Fruit fly (Drosophila melanogaster) whole organism, embryonic: ENCODE data around the gene Rab8.

Experiments used
- Antp ChIP-seq: fragments of 200-800 bp; sonication (Bioruptor generic); optimal IDR thresholded peaks from 3 replicates; lab custom pipeline; 2016; ENCODE audit warnings: missing biosample characterization, missing genetic modification characterization
- Atf3 ChIP-seq: fragments of 200-800 bp; sonication (Bioruptor generic); optimal IDR thresholded peaks from 3 replicates; lab custom pipeline; 2016; ENCODE audit warnings: missing biosample characterization, missing genetic modification characterization
- B-H2 ChIP-seq: fragments of 200-800 bp; sonication (Bioruptor generic); optimal IDR thresholded peaks from 2 replicates; lab custom pipeline; 2018; ENCODE audit warnings: missing biosample characterization, mild to moderate bottlenecking, missing genetic modification characterization
- CG10431 ChIP-seq: fragments of 200-800 bp; sonication (Bioruptor generic); optimal IDR thresholded peaks from 3 replicates; lab custom pipeline; 2018; ENCODE audit warnings: missing biosample characterization, mild to moderate bottlenecking, missing genetic modification characterization
- CG11456 ChIP-seq: fragments of 200-800 bp; sonication (Bioruptor generic); IDR thresholded peaks from 3 replicates; pipeline ENCODE4 v1.3.6; 2022; ENCODE audit warnings: missing biosample characterization, missing genetic modification characterization
- CG11695 ChIP-seq: fragments of 200-800 bp; sonication (Bioruptor generic); IDR thresholded peaks from 3 replicates; pipeline ENCODE4 v1.3.6; 2022; ENCODE audit warnings: missing biosample characterization, missing genetic modification characterization
- CG14050 ChIP-seq: fragments of 200-800 bp; sonication (Bioruptor generic); IDR thresholded peaks from 3 replicates; pipeline ENCODE4 v1.3.6; 2022; ENCODE audit warnings: missing biosample characterization, missing genetic modification characterization
- CG15479 ChIP-seq: fragments of 200-800 bp; sonication (Bioruptor generic); optimal IDR thresholded peaks from 3 replicates; lab custom pipeline; 2019; ENCODE audit warnings: missing biosample characterization, mild to moderate bottlenecking, missing genetic modification characterization, moderate library complexity
- CG17328 ChIP-seq: fragments of 200-800 bp; sonication (Bioruptor generic); IDR thresholded peaks from 2 replicates; pipeline ENCODE4 v1.3.6; 2022; ENCODE audit warnings: missing biosample characterization, missing genetic modification characterization
- CG17612 ChIP-seq: fragments of 200-800 bp; sonication (Bioruptor generic); IDR thresholded peaks from 2 replicates; pipeline ENCODE4 v1.3.6; 2022; ENCODE audit warnings: missing biosample characterization, missing genetic modification characterization
- CG2199 ChIP-seq: fragments of 200-800 bp; sonication (Bioruptor generic); IDR thresholded peaks from 3 replicates; pipeline ENCODE4 v1.3.6; 2022; ENCODE audit warnings: missing biosample characterization, missing genetic modification characterization
- CG3281 ChIP-seq: fragments of 200-800 bp; sonication (Bioruptor generic); optimal IDR thresholded peaks from 3 replicates; lab custom pipeline; 2017; ENCODE audit warnings: missing biosample characterization, mild to moderate bottlenecking, missing genetic modification characterization
- CG34422 ChIP-seq: fragments of 200-800 bp; sonication (Bioruptor generic); IDR thresholded peaks from 3 replicates; pipeline ENCODE4 v1.3.6; 2022; ENCODE audit warnings: missing biosample characterization, missing genetic modification characterization
- CG6813 ChIP-seq: fragments of 200-800 bp; sonication (Bioruptor generic); optimal IDR thresholded peaks from 2 replicates; lab custom pipeline; 2017; ENCODE audit warnings: missing biosample characterization, missing genetic modification characterization, mild to moderate bottlenecking, moderate library complexity, missing genetic modification reagents
- CG7745 ChIP-seq: fragments of 200-800 bp; sonication (Bioruptor generic); optimal IDR thresholded peaks from 2 replicates; lab custom pipeline; 2018; ENCODE audit warnings: missing biosample characterization, mild to moderate bottlenecking, missing genetic modification characterization, moderate library complexity
- CG8281 ChIP-seq: fragments of 200-800 bp; sonication (Bioruptor generic); optimal IDR thresholded peaks from 2 replicates; lab custom pipeline; 2018; ENCODE audit warnings: missing biosample characterization, mild to moderate bottlenecking, missing genetic modification characterization, moderate library complexity
- CG8924 ChIP-seq: fragments of 200-800 bp; optimal IDR thresholded peaks from 3 replicates; lab custom pipeline; 2019; ENCODE audit warnings: missing biosample characterization, mild to moderate bottlenecking, missing genetic modification characterization, moderate library complexity
- CG9609 ChIP-seq: fragments of 200-800 bp; sonication (Bioruptor generic); optimal IDR thresholded peaks from 3 replicates; lab custom pipeline; 2016; ENCODE audit warnings: missing biosample characterization, missing genetic modification characterization
- CG9817 ChIP-seq: fragments of 200-800 bp; sonication (Bioruptor generic); optimal IDR thresholded peaks from 2 replicates; lab custom pipeline; 2018; ENCODE audit warnings: missing biosample characterization, mild to moderate bottlenecking, missing genetic modification characterization, moderate library complexity
- Fer3 ChIP-seq: fragments of 200-800 bp; sonication (Bioruptor generic); optimal IDR thresholded peaks from 2 replicates; lab custom pipeline; 2018; ENCODE audit warnings: missing biosample characterization, mild to moderate bottlenecking, missing genetic modification characterization, moderate library complexity
- Hand ChIP-seq: fragments of 200-800 bp; sonication (Bioruptor generic); optimal IDR thresholded peaks from 2 replicates; lab custom pipeline; 2017; ENCODE audit warnings: mild to moderate bottlenecking, missing biosample characterization, missing genetic modification reagents, missing genetic modification characterization
- HmgZ ChIP-seq: fragments of 200-800 bp; sonication (Bioruptor generic); optimal IDR thresholded peaks from 2 replicates; lab custom pipeline; 2018; ENCODE audit warnings: missing biosample characterization, mild to moderate bottlenecking, missing genetic modification characterization
- Lhr ChIP-seq: fragments of 200-800 bp; sonication (Bioruptor generic); optimal IDR thresholded peaks from 3 replicates; lab custom pipeline; 2017; ENCODE audit warnings: mild to moderate bottlenecking, missing biosample characterization, missing genetic modification reagents, missing genetic modification characterization
- Lpt ChIP-seq: fragments of >200 bp; optimal IDR thresholded peaks from 2 replicates; lab custom pipeline; 2018; ENCODE audit warnings: missing biosample characterization, missing genetic modification characterization
- Myb ChIP-seq: fragments of 200-800 bp; sonication (Bioruptor generic); optimal IDR thresholded peaks from 2 replicates; lab custom pipeline; 2016; ENCODE audit warnings: missing biosample characterization, missing genetic modification characterization
- NC2β ChIP-seq: fragments of 200-800 bp; sonication (Bioruptor generic); optimal IDR thresholded peaks from 2 replicates; lab custom pipeline; 2016; ENCODE audit warnings: missing biosample characterization, missing genetic modification characterization
- Opbp ChIP-seq: fragments of 200-800 bp; sonication (Bioruptor generic); IDR thresholded peaks from 3 replicates; pipeline ENCODE4 v1.3.6; 2022; ENCODE audit warnings: missing biosample characterization, missing genetic modification characterization; ENCODE audit not compliant: partially characterized antibody
- Side ChIP-seq: fragments of 200-800 bp; sonication (Bioruptor generic); optimal IDR thresholded peaks from 2 replicates; lab custom pipeline; 2016; ENCODE audit warnings: missing biosample characterization, missing genetic modification characterization
- ase ChIP-seq: fragments of 200-800 bp; sonication (Bioruptor generic); IDR thresholded peaks from 3 replicates; pipeline ENCODE4 v1.3.6; 2022; ENCODE audit warnings: missing biosample characterization, missing genetic modification characterization
- ato ChIP-seq: fragments of 200-800 bp; sonication (Bioruptor generic); IDR thresholded peaks from 2 replicates; pipeline ENCODE4 v1.3.6; 2022; ENCODE audit warnings: missing biosample characterization, missing genetic modification characterization; ENCODE audit not compliant: partially characterized antibody
- btn ChIP-seq: fragments of 200-800 bp; sonication (Bioruptor generic); optimal IDR thresholded peaks from 2 replicates; lab custom pipeline; 2016; ENCODE audit warnings: missing biosample characterization, missing genetic modification characterization
- cato ChIP-seq: fragments of 200-800 bp; sonication (Bioruptor generic); optimal IDR thresholded peaks from 2 replicates; lab custom pipeline; 2016; ENCODE audit warnings: missing biosample characterization, missing genetic modification characterization, borderline replicate concordance
- corto ChIP-seq: fragments of 200-800 bp; sonication (Bioruptor generic); optimal IDR thresholded peaks from 2 replicates; lab custom pipeline; 2016; ENCODE audit warnings: missing biosample characterization, mild to moderate bottlenecking, missing genetic modification characterization, moderate library complexity
- croc ChIP-seq: fragments of 200-800 bp; sonication (Bioruptor generic); conservative IDR thresholded peaks from 3 replicates; pipeline ENCODE4 v1.3.6; 2022; ENCODE audit warnings: missing biosample characterization, missing genetic modification characterization
- exex ChIP-seq: fragments of 200-800 bp; sonication (Bioruptor generic); optimal IDR thresholded peaks from 4 replicates; lab custom pipeline; 2018; ENCODE audit warnings: missing biosample characterization, mild to moderate bottlenecking, missing genetic modification characterization, moderate library complexity
- fd96Cb ChIP-seq: fragments of 200-800 bp; sonication (Bioruptor generic); optimal IDR thresholded peaks from 2 replicates; lab custom pipeline; 2018; ENCODE audit warnings: missing biosample characterization, mild to moderate bottlenecking, missing genetic modification characterization, moderate library complexity
- ken ChIP-seq: fragments of 200-800 bp; sonication (Bioruptor generic); IDR thresholded peaks from 3 replicates; pipeline ENCODE4 v1.3.6; 2022; ENCODE audit warnings: missing biosample characterization, missing genetic modification characterization
- luna ChIP-seq: fragments of 200-800 bp; sonication (Bioruptor generic); optimal IDR thresholded peaks from 2 replicates; lab custom pipeline; 2016; ENCODE audit warnings: missing biosample characterization, missing genetic modification characterization
- salm ChIP-seq: fragments of 200-800 bp; sonication (Bioruptor generic); optimal IDR thresholded peaks from 2 replicates; lab custom pipeline; 2018; ENCODE audit warnings: missing biosample characterization, mild to moderate bottlenecking, missing genetic modification characterization
- sens ChIP-seq: fragments of 200-800 bp; sonication (Bioruptor generic); peaks from one replicate; lab custom pipeline; 2016; ENCODE audit warnings: missing biosample characterization, missing genetic modification characterization
- sens-2 ChIP-seq: fragments of 200-800 bp; sonication (Bioruptor generic); IDR thresholded peaks from 2 replicates; pipeline ENCODE4 v1.3.6; 2022; ENCODE audit warnings: missing biosample characterization, missing genetic modification characterization
- sim ChIP-seq: fragments of 200-800 bp; sonication (Bioruptor generic); IDR thresholded peaks from 2 replicates; pipeline ENCODE4 v1.3.6; 2022; ENCODE audit warnings: missing biosample characterization, missing genetic modification characterization
- slou ChIP-seq: fragments of 200-800 bp; sonication (Bioruptor generic); optimal IDR thresholded peaks from 3 replicates; lab custom pipeline; 2016; ENCODE audit warnings: missing biosample characterization, missing genetic modification characterization
- tap ChIP-seq: fragments of 200-800 bp; optimal IDR thresholded peaks from 3 replicates; lab custom pipeline; 2019; ENCODE audit warnings: missing biosample characterization, mild to moderate bottlenecking, missing genetic modification characterization, moderate library complexity
- tna ChIP-seq: fragments of 200-800 bp; sonication (Bioruptor generic); IDR thresholded peaks from 2 replicates; pipeline ENCODE4 v1.3.6; 2022; ENCODE audit warnings: missing biosample characterization, missing genetic modification characterization; ENCODE audit not compliant: partially characterized antibody
- twi ChIP-seq: fragments of 200-800 bp; optimal IDR thresholded peaks from 2 replicates; lab custom pipeline; 2019; ENCODE audit warnings: missing biosample characterization, mild to moderate bottlenecking, missing genetic modification characterization, moderate library complexity
- unpg ChIP-seq: fragments of 200-800 bp; sonication (Bioruptor generic); optimal IDR thresholded peaks from 3 replicates; lab custom pipeline; 2018; ENCODE audit warnings: missing biosample characterization, mild to moderate bottlenecking, missing genetic modification characterization, moderate library complexity
- wdn ChIP-seq: fragments of 200-800 bp; sonication (Bioruptor generic); IDR thresholded peaks from 2 replicates; pipeline ENCODE4 v1.3.6; 2022; ENCODE audit warnings: missing biosample characterization, missing genetic modification characterization
- yki ChIP-seq: fragments of >200 bp; optimal IDR thresholded peaks from 3 replicates; lab custom pipeline; 2018
- zfh1 ChIP-seq: fragments of 200-800 bp; sonication (Bioruptor generic); IDR thresholded peaks from 3 replicates; pipeline ENCODE4 v1.3.6; 2022; ENCODE audit warnings: missing biosample characterization, missing genetic modification characterization

Gene Rab8

dm6 chr3L:19896892-19897684 is 26.2 kb upstream of the Rab8 start (continued):
- TF ChIP-seq sens (peak; percentile 85), CG2199 (GFP tag; lab: Robert Waterston, UW) (0 out of 3 replicates have a peak, but pooled peaks have one; percentile 30), Side (GFP tag; lab: Kevin White, UChicago) (peak; percentile 30), CG9609 (GFP tag; lab: Kevin White, UChicago) (peak; percentile 15), HmgZ (tag; lab: Kevin White, UChicago) (peak; percentile 18), CG34422 (peak; percentile 47; the same call in 1 of the 3 replicates), luna (GFP tag; lab: Kevin White, UChicago) (no peak), salm (tag; lab: Kevin White, UChicago) (no peak), tna (GFP tag; lab: Robert Waterston, UW) (no peak), CG8924 (tag; lab: Kevin White, UChicago) (no peak), Atf3 (GFP tag; lab: Kevin White, UChicago) (no peak), CG6813 (GFP tag; lab: Kevin White, UChicago) (no peak), Lpt (GFP tag; lab: Kevin White, UChicago) (no peak), CG3281 (GFP tag; lab: Kevin White, UChicago) (peak; percentile 26), sim (GFP tag; lab: Robert Waterston, UW) (no peak), exex (peak; percentile 12), ken (GFP tag; lab: Robert Waterston, UW) (no peak), CG9817 (tag; lab: Kevin White, UChicago) (no peak), NC2β (peak; percentile 24), tap (tag; lab: Kevin White, UChicago) (no peak), sens-2 (GFP tag; lab: Robert Waterston, UW) (no peak), btn (GFP tag; lab: Kevin White, UChicago) (no peak), CG17612 (GFP tag; lab: Robert Waterston, UW) (no peak), corto (GFP tag; lab: Kevin White, UChicago) (no peak), zfh1 (0 out of 3 replicates have a peak, but pooled peaks have one; percentile 6), CG11456 (no peak), B-H2 (no peak), slou (no peak), unpg (GFP tag; lab: Kevin White, UChicago) (no peak), Fer3 (tag; lab: Kevin White, UChicago) (no peak), Myb (GFP tag; lab: Kevin White, UChicago) (peak; percentile 57), CG11695 (GFP tag; lab: Robert Waterston, UW) (peak; percentile 33; the same call in 1 of the 3 replicates), wdn (GFP tag; lab: Robert Waterston, UW) (no peak), CG15479 (GFP tag; lab: Kevin White, UChicago) (no peak), CG14050 (no peak), yki (peak; percentile 77), ase (GFP tag; lab: Robert Waterston, UW) (no peak), ato (GFP tag; lab: Robert Waterston, UW) (no peak), twi (tag; lab: Kevin White, UChicago) (no peak), CG8281 (tag; lab: Kevin White, UChicago) (no peak), CG10431 (GFP tag; lab: Kevin White, UChicago) (no peak), Opbp (no peak), fd96Cb (no peak), croc (GFP tag; lab: Robert Waterston, UW) (no peak), Hand (GFP tag; lab: Kevin White, UChicago) (peak; percentile 35), cato (GFP tag; lab: Kevin White, UChicago) (no peak), Antp (GFP tag; lab: Kevin White, UChicago) (no peak), CG7745 (tag; lab: Kevin White, UChicago) (no peak), CG17328 (no peak), Lhr (GFP tag; lab: Kevin White, UChicago) (no peak)
